Worm (Caenorhabditis elegans) whole organism, young adult: ENCODE measurements around the gene Y24F12A.1.

Experiments used
- B0035.1 ChIP-seq: sonication (generic microtip); optimal IDR thresholded peaks from 2 replicates; lab custom pipeline; 2016; ENCODE audit warnings: missing genetic modification characterization, mild to moderate bottlenecking, missing compliant biosample characterization, missing genotype, missing genetic modification reagents
- B0261.1 ChIP-seq: sonication (generic microtip); optimal IDR thresholded peaks from 2 replicates; lab custom pipeline; 2016; ENCODE audit warnings: mild to moderate bottlenecking, missing genetic modification characterization, moderate library complexity, missing compliant biosample characterization
- F23B12.7 ChIP-seq: sonication (generic microtip); optimal IDR thresholded peaks from 2 replicates; lab custom pipeline; 2017; ENCODE audit warnings: missing genetic modification characterization, mild to moderate bottlenecking, missing compliant biosample characterization, antibody characterized with exemption, moderate library complexity; ENCODE audit not compliant: insufficient read depth
- F37B4.10 ChIP-seq: fragments of 200-800 bp; sonication (Bioruptor generic); IDR thresholded peaks from 2 replicates; pipeline ENCODE4 v1.3.6; 2022; ENCODE audit warnings: missing genetic modification characterization, missing compliant biosample characterization
- F52B5.7 ChIP-seq: sonication (generic microtip); optimal IDR thresholded peaks from 2 replicates; lab custom pipeline; 2016; ENCODE audit warnings: mild to moderate bottlenecking, missing genetic modification characterization, missing compliant biosample characterization
- F57A8.1 ChIP-seq: fragments of 200-800 bp; sonication (Bioruptor generic); optimal IDR thresholded peaks from 2 replicates; lab custom pipeline; 2018; ENCODE audit warnings: mild to moderate bottlenecking, missing genetic modification characterization, moderate library complexity, missing compliant biosample characterization
- F57C9.4 ChIP-seq: sonication (generic microtip); optimal IDR thresholded peaks from 2 replicates; lab custom pipeline; 2017; ENCODE audit warnings: mild to moderate bottlenecking, missing genetic modification characterization, missing compliant biosample characterization
- K12H6.12 ChIP-seq: fragments of 200-800 bp; sonication (Bioruptor generic); optimal IDR thresholded peaks from 2 replicates; lab custom pipeline; 2018; ENCODE audit warnings: mild to moderate bottlenecking, missing genetic modification characterization, missing compliant biosample characterization
- Y56A3A.18 ChIP-seq: fragments of 200-800 bp; sonication (Bioruptor generic); IDR thresholded peaks from 2 replicates; pipeline ENCODE4 v1.3.6; 2022; ENCODE audit warnings: missing genetic modification reagents, missing genetic modification characterization, missing compliant biosample characterization
- Y95B8A.8 ChIP-seq: fragments of 200-800 bp; sonication (Bioruptor generic); IDR thresholded peaks from 2 replicates; pipeline ENCODE4 v1.3.6; 2022; ENCODE audit warnings: missing genetic modification reagents, missing genetic modification characterization, missing compliant biosample characterization
- bed-1 ChIP-seq: fragments of 200-800 bp; sonication (Bioruptor generic); IDR thresholded peaks from 2 replicates; pipeline ENCODE4 v1.3.6; 2022; ENCODE audit warnings: missing genetic modification reagents, missing genetic modification characterization, missing compliant biosample characterization
- bed-2 ChIP-seq: fragments of 200-800 bp; sonication (Bioruptor generic); IDR thresholded peaks from 2 replicates; pipeline ENCODE4 v1.3.6; 2022; ENCODE audit warnings: missing genetic modification reagents, missing genetic modification characterization, missing compliant biosample characterization
- ceh-100 ChIP-seq: fragments of 200-800 bp; sonication (Bioruptor generic); IDR thresholded peaks from 2 replicates; pipeline ENCODE4 v1.3.6; 2022; ENCODE audit warnings: missing genetic modification reagents, missing genetic modification characterization, missing compliant biosample characterization
- ceh-58 ChIP-seq: fragments of 200-800 bp; sonication (Bioruptor generic); IDR thresholded peaks from 2 replicates; pipeline ENCODE4 v1.3.6; 2022; ENCODE audit warnings: missing genetic modification characterization, missing compliant biosample characterization
- chd-7 ChIP-seq: sonication (generic microtip); optimal IDR thresholded peaks from 2 replicates; lab custom pipeline; 2016; ENCODE audit warnings: mild to moderate bottlenecking, missing genetic modification characterization, moderate library complexity, missing compliant biosample characterization
- dpff-1 ChIP-seq: sonication (generic microtip); optimal IDR thresholded peaks from 2 replicates; lab custom pipeline; 2017; ENCODE audit warnings: mild to moderate bottlenecking, missing genetic modification characterization, missing compliant biosample characterization
- egl-44 ChIP-seq: fragments of 200-800 bp; sonication (Bioruptor generic); IDR thresholded peaks from 2 replicates; pipeline ENCODE4 v1.3.6; 2022; ENCODE audit warnings: missing genetic modification reagents, missing genetic modification characterization, missing compliant biosample characterization
- fkh-3 ChIP-seq: sonication (generic microtip); optimal IDR thresholded peaks from 2 replicates; lab custom pipeline; 2016; ENCODE audit warnings: mild to moderate bottlenecking, missing genetic modification characterization, missing compliant biosample characterization
- him-1 ChIP-seq: sonication (generic microtip); optimal IDR thresholded peaks from 2 replicates; lab custom pipeline; 2016; ENCODE audit warnings: missing genotype, missing genetic modification reagents, missing genetic modification characterization, missing compliant biosample characterization
- hlh-26 ChIP-seq: fragments of 200-800 bp; sonication (Bioruptor generic); conservative IDR thresholded peaks from 2 replicates; pipeline ENCODE4 v1.3.6; 2022; ENCODE audit warnings: missing genetic modification reagents, missing genetic modification characterization, missing compliant biosample characterization
- hmg-1.2 ChIP-seq: fragments of 200-800 bp; sonication (Bioruptor generic); IDR thresholded peaks from 2 replicates; pipeline ENCODE4 v1.3.6; 2022; ENCODE audit warnings: missing genetic modification reagents, missing genetic modification characterization, missing compliant biosample characterization
- hrde-1 ChIP-seq: sonication (generic microtip); optimal IDR thresholded peaks from 2 replicates; lab custom pipeline; 2016; ENCODE audit warnings: missing genetic modification characterization, mild to moderate bottlenecking, missing compliant biosample characterization, moderate library complexity, missing genotype, missing genetic modification reagents, borderline replicate concordance
- let-526 ChIP-seq: fragments of 200-800 bp; sonication (Bioruptor generic); IDR thresholded peaks from 2 replicates; pipeline ENCODE4 v1.3.6; 2022; ENCODE audit warnings: missing genetic modification reagents, missing genetic modification characterization, missing compliant biosample characterization
- let-607 ChIP-seq, 2 experiments: fragments of 200-800 bp in 1 of 2; sonication (Bioruptor generic) in 1 of 2; sonication (generic microtip) in 1 of 2; optimal IDR thresholded peaks; 2 replicates each; lab custom pipeline; 2016 to 2018; ENCODE audit warnings: mild to moderate bottlenecking in 2 of 2, missing compliant biosample characterization in 2 of 2, missing genetic modification characterization in 2 of 2, moderate library complexity in 2 of 2, missing genotype in 1 of 2
- lin-35 ChIP-seq, 3 experiments: fragments of 150-350 bp in 2 of 3; sonication (generic microtip) in 1 of 3; optimal IDR thresholded peaks; 2 replicates each; lab custom pipeline; 2014 to 2018; ENCODE audit warnings: missing biosample characterization in 3 of 3, missing genetic modification characterization in 3 of 3, missing genetic modification reagents in 3 of 3
- lir-1 ChIP-seq: fragments of 200-800 bp; sonication (Bioruptor generic); conservative IDR thresholded peaks from 2 replicates; pipeline ENCODE4 v1.3.6; 2022; ENCODE audit warnings: missing genetic modification reagents, missing genetic modification characterization, missing compliant biosample characterization
- lsy-27 ChIP-seq: sonication (generic microtip); optimal IDR thresholded peaks from 2 replicates; lab custom pipeline; 2017; ENCODE audit warnings: missing genetic modification characterization, mild to moderate bottlenecking, missing compliant biosample characterization, antibody characterized with exemption, missing genotype, borderline replicate concordance; ENCODE audit not compliant: insufficient read depth
- madf-3 ChIP-seq: fragments of 200-800 bp; sonication (Bioruptor generic); IDR thresholded peaks from 2 replicates; pipeline ENCODE4 v1.3.6; 2022; ENCODE audit warnings: missing genetic modification reagents, missing genetic modification characterization, missing compliant biosample characterization
- nfya-1 ChIP-seq: sonication (generic microtip); optimal IDR thresholded peaks from 2 replicates; lab custom pipeline; 2017; ENCODE audit warnings: antibody characterized with exemption, missing compliant biosample characterization, missing genetic modification characterization, borderline replicate concordance; ENCODE audit not compliant: insufficient read depth
- nfya-2 ChIP-seq: fragments of 200-800 bp; sonication (Bioruptor generic); IDR thresholded peaks from 2 replicates; pipeline ENCODE4 v1.3.6; 2022; ENCODE audit warnings: missing genetic modification reagents, missing genetic modification characterization, missing compliant biosample characterization
- nhr-179 ChIP-seq: sonication (generic microtip); optimal IDR thresholded peaks from 2 replicates; lab custom pipeline; 2016; ENCODE audit warnings: mild to moderate bottlenecking, missing genetic modification characterization, missing compliant biosample characterization
- nhr-27 ChIP-seq: fragments of 200-800 bp; sonication (Bioruptor generic); optimal IDR thresholded peaks from 2 replicates; lab custom pipeline; 2018; ENCODE audit warnings: mild to moderate bottlenecking, missing genetic modification characterization, moderate library complexity, missing compliant biosample characterization
- rcor-1 ChIP-seq: fragments of 200-800 bp; sonication (Bioruptor generic); IDR thresholded peaks from 2 replicates; pipeline ENCODE4 v1.3.6; 2022; ENCODE audit warnings: missing genetic modification reagents, missing genetic modification characterization, missing compliant biosample characterization
- sdz-38 ChIP-seq: sonication (generic microtip); optimal IDR thresholded peaks from 2 replicates; lab custom pipeline; 2016; ENCODE audit warnings: missing genotype, missing genetic modification characterization, missing compliant biosample characterization
- snpc-3.4 ChIP-seq: sonication (generic microtip); optimal IDR thresholded peaks from 2 replicates; lab custom pipeline; 2017; ENCODE audit warnings: missing genetic modification characterization, mild to moderate bottlenecking, missing compliant biosample characterization, antibody characterized with exemption, moderate library complexity, missing genotype, missing genetic modification reagents
- zfh-2 ChIP-seq: fragments of 200-800 bp; sonication (Bioruptor generic); conservative IDR thresholded peaks from 2 replicates; pipeline ENCODE4 v1.3.6; 2022; ENCODE audit warnings: missing genetic modification reagents, missing genetic modification characterization, missing compliant biosample characterization
- ztf-18 ChIP-seq: sonication (generic microtip); optimal IDR thresholded peaks from 2 replicates; lab custom pipeline; 2016; ENCODE audit warnings: missing genotype, mild to moderate bottlenecking, missing genetic modification characterization, missing compliant biosample characterization

Gene Y24F12A.1

DNA sequence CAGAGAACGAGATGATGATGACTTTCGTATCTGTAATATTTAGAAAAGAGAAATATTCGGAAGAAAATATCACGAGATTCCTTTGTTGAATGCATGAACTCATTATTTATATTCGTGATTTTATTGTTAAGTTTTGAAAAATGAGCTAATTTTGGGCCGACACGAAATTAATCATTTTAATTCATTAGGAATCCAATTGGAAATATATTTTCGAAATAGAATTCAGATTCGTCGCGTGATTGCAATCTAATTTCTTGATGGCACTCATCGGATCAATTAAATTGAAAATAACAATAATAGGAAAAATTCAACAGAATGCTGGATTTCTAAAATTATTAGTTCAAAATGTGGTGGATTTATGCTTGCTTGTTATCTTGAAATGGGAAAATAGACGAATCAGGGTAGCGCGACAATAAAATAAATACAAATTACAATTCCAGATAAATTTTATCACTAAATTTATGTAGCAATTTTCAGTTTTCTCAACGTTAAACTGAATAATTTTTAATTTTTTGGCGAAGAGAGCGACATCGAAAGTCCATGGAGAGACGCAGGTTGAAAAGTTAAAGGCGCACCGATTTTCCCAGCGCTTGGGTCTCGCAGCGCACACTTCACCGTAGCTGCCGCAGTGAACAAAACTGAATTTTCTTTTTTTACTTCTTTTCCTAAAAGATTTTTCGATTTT, 3.2 kb upstream of the Y24F12A.1 start (continued):
- TF ChIP-seq ceh-58 (GFP tag; lab: Robert Waterston, UW) (no peak), bed-1 (no peak), ceh-100 (GFP tag; lab: Robert Waterston, UW) (peak; percentile 64), Y95B8A.8 (GFP tag; lab: Robert Waterston, UW) (no peak), hmg-1.2 (GFP tag; lab: Robert Waterston, UW) (peak; percentile 76), B0261.1 (tag; lab: Kevin White, UChicago) (no peak), lir-1 (GFP tag; lab: Robert Waterston, UW) (no peak; the same call in 1 of the 2 replicates), F52B5.7 (tag; lab: Kevin White, UChicago) (no peak), B0035.1 (tag; lab: Kevin White, UChicago) (peak; percentile 43), nhr-179 (no peak), hlh-26 (no peak), nfya-1 (tag; lab: Kevin White, UChicago) (no peak), let-526 (GFP tag; lab: Robert Waterston, UW) (no peak), bed-2 (no peak), lsy-27 (tag; lab: Kevin White, UChicago) (peak; percentile 23), lin-35 (GFP tag; optimal IDR thresholded peaks at IDR 0.05; lab: Kevin White, UChicago) (peak in 1 of 3 experiments; percentile 37), zfh-2 (GFP tag; lab: Robert Waterston, UW) (no peak), him-1 (tag; lab: Kevin White, UChicago) (no peak), dpff-1 (tag; lab: Kevin White, UChicago) (no peak), F57C9.4 (no peak), K12H6.12 (tag; lab: Kevin White, UChicago) (peak; percentile 15), madf-3 (GFP tag; lab: Robert Waterston, UW) (peak; percentile 74; the same call in 1 of the 2 replicates), F57A8.1 (GFP tag; lab: Kevin White, UChicago) (no peak), fkh-3 (tag; lab: Kevin White, UChicago) (no peak), let-607 (tag; optimal IDR thresholded peaks at IDR 0.05; lab: Kevin White, UChicago) (no peak), F23B12.7 (tag; lab: Kevin White, UChicago) (peak; percentile 75), hrde-1 (no peak), snpc-3.4 (tag; lab: Kevin White, UChicago) (peak; percentile 80), nhr-27 (tag; lab: Kevin White, UChicago) (no peak), egl-44 (no peak), sdz-38 (tag; lab: Kevin White, UChicago) (no peak), ztf-18 (tag; lab: Kevin White, UChicago) (no peak), rcor-1 (GFP tag; lab: Robert Waterston, UW) (no peak), Y56A3A.18 (GFP tag; lab: Robert Waterston, UW) (no peak), chd-7 (tag; lab: Kevin White, UChicago) (peak; percentile 5), F37B4.10 (GFP tag; lab: Robert Waterston, UW) (no peak)
- TF ChIP-seq, all 124 proteins: peak for 43

DNA sequence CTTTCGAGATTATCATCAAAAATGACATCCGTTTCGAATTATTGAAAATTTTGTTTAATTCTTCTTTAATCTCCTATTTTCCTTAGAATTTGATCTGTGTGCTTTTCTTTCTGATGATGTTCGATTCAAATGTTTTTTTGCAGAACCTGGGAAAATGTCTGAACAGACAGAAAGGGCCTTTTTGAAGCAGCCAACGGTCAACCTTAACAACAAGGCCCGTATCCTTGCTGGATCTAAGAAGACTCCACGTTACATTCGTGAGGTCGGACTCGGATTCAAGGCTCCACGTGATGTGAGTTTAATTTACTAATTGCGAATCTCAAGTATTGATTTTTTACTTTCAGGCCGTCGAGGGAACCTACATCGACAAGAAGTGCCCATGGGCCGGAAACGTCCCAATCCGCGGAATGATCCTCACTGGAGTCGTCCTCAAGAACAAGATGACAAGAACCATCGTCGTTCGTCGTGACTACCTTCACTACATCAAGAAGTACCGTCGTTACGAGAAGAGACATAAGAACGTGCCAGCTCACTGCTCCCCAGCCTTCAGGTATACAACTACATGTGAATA, 2.5 kb upstream of the Y24F12A.1 start, which contains the start of gene rps-11:
TSS of gene rps-11 (plus strand) at position 144 of the 571 bp plus-strand sequence.
- no peak for TF ChIP-seq nfya-2
- TF ChIP-seq bed-1: 0 out of 2 replicates have a peak, but pooled peaks have one; percentile 48
